Worm (Caenorhabditis elegans) whole organism, mixed stage, embryonic: ENCODE data around the gene T14G8.4.

Experiments
- elt-1 ChIP-seq: sonication (generic microtip); optimal IDR thresholded peaks from 2 replicates; lab custom pipeline; 2017; ENCODE audit warnings: missing genetic modification characterization, mild to moderate bottlenecking, missing compliant biosample characterization, antibody characterized with exemption, moderate library complexity, borderline replicate concordance; ENCODE audit not compliant: insufficient read depth
- mls-2 ChIP-seq: sonication (generic microtip); optimal IDR thresholded peaks from 2 replicates; lab custom pipeline; 2016; ENCODE audit warnings: mild to moderate bottlenecking, missing genetic modification characterization, moderate library complexity, missing compliant biosample characterization

DNA sequence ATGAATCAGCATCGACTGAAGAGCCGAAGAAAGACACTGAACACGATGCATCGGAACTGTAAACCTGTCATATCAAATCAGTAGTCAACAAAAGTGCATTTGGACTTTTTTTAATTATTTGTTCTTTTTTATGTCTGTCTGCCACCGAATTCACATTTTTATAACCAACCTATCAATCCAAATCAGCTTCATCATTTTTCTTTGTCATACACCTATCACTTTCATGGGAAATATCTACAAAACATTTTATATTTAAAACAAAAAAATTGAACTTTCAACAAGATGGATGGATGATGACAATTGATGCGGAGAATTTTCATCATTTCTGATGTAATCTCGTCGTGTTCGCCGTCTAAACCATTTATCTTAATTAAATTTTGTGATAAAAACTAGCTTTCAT lies 5.7 kb upstream of the T14G8.4 start:
- no peak for TF ChIP-seq mls-2 (tag; lab: Kevin White, UChicago)
- no peak for TF ChIP-seq elt-1 (tag; lab: Kevin White, UChicago)
